Worm (Caenorhabditis elegans) whole organism, midembryonic: ENCODE measurements around the gene C01G12.7.

Source experiments
- cog-1 ChIP-seq: sonication (generic microtip); optimal IDR thresholded peaks from 2 replicates; lab custom pipeline; 2016; ENCODE audit warnings: missing genetic modification characterization, missing compliant biosample characterization
- flt-1 ChIP-seq: fragments of 200-800 bp; sonication (Bioruptor generic); IDR thresholded peaks from 2 replicates; pipeline ENCODE4 v1.3.6; 2022; ENCODE audit warnings: missing genetic modification characterization, missing compliant biosample characterization
- ztf-29 ChIP-seq: fragments of 200-800 bp; sonication (Bioruptor generic); IDR thresholded peaks from 2 replicates; pipeline ENCODE4 v1.3.6; 2022; ENCODE audit warnings: missing genetic modification reagents, missing genetic modification characterization, missing compliant biosample characterization

ce11 chrII:14634042-14634441, 42.3 kb upstream of the C01G12.7 start:
- no peak for TF ChIP-seq cog-1 (tag; lab: Kevin White, UChicago)
- TF ChIP-seq flt-1 (GFP tag; lab: Robert Waterston, UW): no peak
- TF ChIP-seq ztf-29: no peak
